Fruit fly (Drosophila melanogaster): ENCODE data around the gene Lkb1.

The Lkb1 gene

DNA sequence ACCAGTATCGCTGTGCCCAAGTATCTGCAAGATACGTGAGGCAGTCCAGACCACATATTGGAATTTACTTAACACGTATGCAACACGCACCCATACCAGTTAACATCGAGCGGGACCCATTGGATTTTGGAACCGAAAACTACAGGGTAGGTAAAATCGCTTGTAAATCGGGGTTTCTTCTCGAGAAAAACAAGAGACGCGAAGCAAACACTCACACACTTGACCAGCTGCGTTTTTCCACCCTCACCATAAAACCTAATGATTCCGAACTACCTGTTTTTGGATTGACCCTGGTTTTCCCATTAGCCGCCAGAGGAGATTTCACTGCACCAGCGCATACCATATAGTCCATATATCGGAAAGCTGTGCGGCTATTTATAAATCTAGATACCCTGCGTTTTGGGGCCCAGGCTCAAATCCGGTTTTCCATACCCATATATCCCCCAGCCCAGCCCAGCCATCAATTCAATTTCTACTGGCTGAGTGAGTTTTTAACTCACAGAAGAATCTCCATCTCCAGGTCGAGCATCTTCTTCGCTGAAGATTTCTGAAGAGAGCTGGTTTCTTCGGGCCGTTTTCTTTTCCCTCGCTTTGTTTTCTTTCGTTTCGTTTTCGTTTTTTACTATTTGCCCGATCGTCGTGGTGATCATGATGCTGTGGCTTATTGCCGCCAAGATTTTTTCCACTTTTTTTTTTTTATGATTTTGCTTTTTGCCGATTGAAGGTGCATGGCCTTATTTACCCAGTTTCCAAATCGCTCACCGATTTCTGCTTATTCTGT, 39.5 kb downstream of the Lkb1 start:
- TF ChIP-seq Dll (optimal IDR thresholded peaks at IDR 0.05): no peak

DNA sequence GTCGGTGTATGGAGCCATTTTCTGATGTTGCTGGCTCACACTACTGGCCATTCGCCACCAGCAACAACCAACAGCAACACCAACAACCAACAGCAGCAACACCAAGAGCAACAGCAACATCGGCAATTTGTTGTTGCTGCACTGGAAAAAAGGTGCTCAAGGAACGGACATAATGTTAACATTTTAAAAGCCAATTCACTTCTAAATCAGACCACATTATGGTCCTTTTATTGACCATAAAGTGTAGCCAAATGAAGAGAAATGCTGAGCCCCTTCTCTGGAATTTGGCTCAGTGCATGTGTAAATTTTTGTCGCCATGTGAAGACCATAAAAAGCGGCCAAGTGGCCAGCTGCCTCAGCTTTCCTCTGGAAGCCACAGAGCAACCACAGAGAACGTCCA, 40.5 kb downstream of the Lkb1 start:
- TF ChIP-seq CG8478 (optimal IDR thresholded peaks at IDR 0.05) (no peak), Dll (optimal IDR thresholded peaks at IDR 0.05) (no peak), psq (optimal IDR thresholded peaks at IDR 0.05) (no peak), pan (optimal IDR thresholded peaks at IDR 0.05) (no peak), usp (GFP tag; optimal IDR thresholded peaks at IDR 0.05) (no peak), EcR (GFP tag; optimal IDR thresholded peaks at IDR 0.05) (no peak)

DNA sequence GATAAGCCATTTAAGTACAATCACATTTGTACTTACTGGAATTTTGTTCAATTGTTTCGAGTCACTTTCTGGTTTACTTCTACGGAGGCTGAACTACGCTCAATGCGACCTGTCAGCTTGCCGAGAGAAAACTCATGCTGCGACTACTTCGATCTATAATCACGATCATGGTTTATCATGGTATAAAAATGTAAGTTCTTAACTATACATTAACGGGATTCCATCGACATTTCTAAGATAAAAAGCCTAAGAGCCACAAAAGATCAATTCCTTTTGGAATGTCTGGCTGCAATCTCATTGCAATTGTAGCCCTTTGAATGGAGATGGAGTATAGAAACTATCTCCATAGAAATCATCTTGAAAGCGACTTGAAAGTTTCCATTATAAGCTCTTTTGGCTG, 41.7 kb downstream of the Lkb1 start, which contains the start of gene Ubc87F:
Gene Ubc87F (minus strand): TSS at position 101 of the 400 bp plus-strand sequence.
- TF ChIP-seq psq (optimal IDR thresholded peaks at IDR 0.05): no peak
- no peak for TF ChIP-seq Dll (optimal IDR thresholded peaks at IDR 0.05)
- no peak for TF ChIP-seq EcR (GFP tag; optimal IDR thresholded peaks at IDR 0.05)
- no peak for TF ChIP-seq usp (GFP tag; optimal IDR thresholded peaks at IDR 0.05)
- no peak for TF ChIP-seq pan (optimal IDR thresholded peaks at IDR 0.05)
- no peak for TF ChIP-seq CG8478 (optimal IDR thresholded peaks at IDR 0.05)

DNA sequence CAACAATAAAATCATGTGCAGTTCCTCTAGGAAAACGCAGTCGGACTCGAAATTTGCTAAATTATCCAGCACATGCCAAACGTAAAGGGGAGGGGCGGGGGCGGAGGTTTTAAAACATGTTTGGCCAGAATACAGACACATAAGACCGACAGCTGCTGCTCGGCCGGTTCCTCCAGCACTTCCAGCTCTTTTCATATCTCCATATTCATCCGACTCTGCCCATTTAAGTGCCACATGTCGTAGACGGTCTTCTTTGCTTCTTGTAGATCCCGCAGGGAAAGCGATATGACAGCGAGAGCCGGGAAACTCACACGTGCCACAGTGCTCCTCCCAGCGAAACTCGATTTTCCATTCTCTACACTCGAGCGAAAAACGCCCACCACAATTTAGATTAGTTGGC, 42.7 kb downstream of the Lkb1 start:
- TF ChIP-seq CG8478 (optimal IDR thresholded peaks at IDR 0.05) (no peak), usp (GFP tag; optimal IDR thresholded peaks at IDR 0.05) (no peak)

DNA sequence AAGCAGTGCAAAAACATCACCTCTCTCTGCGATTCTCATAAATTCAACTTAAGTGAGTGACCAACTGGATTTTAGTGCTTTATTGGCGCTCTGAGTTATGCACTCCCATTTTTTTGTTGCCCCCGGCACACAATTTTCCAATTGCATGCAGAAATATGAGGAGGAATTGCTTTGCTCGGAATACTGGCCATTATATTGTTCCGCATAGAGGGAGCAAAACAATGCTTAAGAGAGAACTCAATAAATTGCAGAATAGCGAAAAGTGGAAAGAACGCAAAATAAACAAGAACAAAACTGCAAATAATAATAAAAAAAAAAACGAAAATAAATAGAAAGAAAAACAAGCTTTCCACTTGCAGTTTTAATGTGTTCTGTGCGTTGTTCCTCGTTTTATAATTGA, 44.4 kb downstream of the Lkb1 start:
- TF ChIP-seq pan (optimal IDR thresholded peaks at IDR 0.05): no peak
- TF ChIP-seq CG8478 (optimal IDR thresholded peaks at IDR 0.05): no peak
- TF ChIP-seq psq (optimal IDR thresholded peaks at IDR 0.05): no peak
- TF ChIP-seq usp (GFP tag; optimal IDR thresholded peaks at IDR 0.05): no peak
- TF ChIP-seq Dll (optimal IDR thresholded peaks at IDR 0.05): no peak
- no peak for TF ChIP-seq EcR (GFP tag; optimal IDR thresholded peaks at IDR 0.05)

DNA sequence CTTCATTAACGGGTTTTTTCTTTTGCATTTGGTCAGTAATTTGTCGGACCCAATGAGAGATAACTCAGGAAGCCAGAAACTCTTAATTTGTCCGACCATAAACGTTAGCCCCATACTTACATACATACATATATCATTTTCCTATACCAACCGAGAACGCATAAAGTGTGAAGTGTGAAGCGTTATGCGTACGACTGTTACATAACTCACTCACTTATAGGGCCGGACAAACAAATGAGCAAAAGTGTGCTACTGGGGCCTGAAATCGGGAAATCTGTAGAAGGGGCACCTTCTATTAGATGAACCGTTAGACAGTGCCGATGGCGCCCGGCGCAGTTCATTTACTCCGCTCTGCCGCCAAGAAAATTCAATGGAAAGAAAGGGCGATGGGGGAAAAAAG, 45.6 kb downstream of the Lkb1 start:
- TF ChIP-seq pan (optimal IDR thresholded peaks at IDR 0.05) (no peak), psq (optimal IDR thresholded peaks at IDR 0.05) (no peak), Dll (optimal IDR thresholded peaks at IDR 0.05) (no peak), usp (GFP tag; optimal IDR thresholded peaks at IDR 0.05) (no peak), EcR (GFP tag; optimal IDR thresholded peaks at IDR 0.05) (no peak), CG8478 (optimal IDR thresholded peaks at IDR 0.05) (no peak)

DNA sequence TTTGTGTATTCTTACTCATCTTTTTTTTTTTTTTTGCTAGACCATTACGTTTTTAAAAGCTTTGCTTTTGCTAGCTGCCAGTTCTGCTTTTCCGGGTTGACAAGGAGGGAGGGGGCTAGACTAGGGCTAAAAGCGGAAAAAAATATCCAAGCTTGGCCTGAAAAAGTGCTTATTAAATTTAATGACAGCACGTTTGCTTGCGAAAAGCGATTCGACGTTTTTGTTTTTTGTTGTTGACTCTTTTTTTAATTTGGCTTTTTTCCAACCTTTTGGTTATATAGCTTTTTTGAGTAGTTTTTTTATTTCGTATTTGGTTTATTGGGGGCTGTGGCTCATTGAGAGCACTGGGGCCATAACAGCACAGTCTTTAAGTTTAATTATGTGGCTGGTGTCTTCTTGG, 46.1 kb downstream of the Lkb1 start:
- TF ChIP-seq usp (GFP tag; optimal IDR thresholded peaks at IDR 0.05): no peak
- no peak for TF ChIP-seq psq (optimal IDR thresholded peaks at IDR 0.05)
- TF ChIP-seq EcR (GFP tag; optimal IDR thresholded peaks at IDR 0.05): no peak
- TF ChIP-seq pan (optimal IDR thresholded peaks at IDR 0.05): no peak
- no peak for TF ChIP-seq CG8478 (optimal IDR thresholded peaks at IDR 0.05)
- no peak for TF ChIP-seq Dll (optimal IDR thresholded peaks at IDR 0.05)

DNA sequence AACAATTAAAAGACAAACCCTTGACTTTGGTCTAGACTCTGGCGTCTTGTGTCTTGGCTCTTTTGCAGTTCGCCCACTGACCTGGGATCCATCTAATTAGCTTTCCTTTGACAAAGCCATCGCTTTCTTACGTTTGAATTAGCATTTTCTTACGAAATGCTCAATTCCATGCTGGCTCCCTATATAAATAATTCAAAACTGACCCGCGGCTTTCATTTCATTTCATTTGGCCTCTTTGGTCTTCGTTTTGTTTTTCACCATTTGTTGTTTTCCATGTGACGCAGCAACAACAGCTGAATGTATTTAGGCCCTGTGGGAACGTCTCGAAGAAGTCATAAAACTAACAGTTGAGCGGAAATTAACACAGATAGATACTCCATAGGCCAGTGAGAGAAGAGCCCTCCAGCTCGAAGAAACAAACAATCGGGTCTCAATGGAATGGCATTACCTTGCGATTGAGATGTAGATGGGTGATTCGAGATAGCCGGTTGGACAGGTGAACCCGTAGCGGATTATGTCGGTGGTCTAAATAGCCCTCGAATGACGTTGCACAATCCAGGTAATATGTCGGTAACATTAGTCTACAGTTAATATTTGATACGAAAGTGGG, 47.8 kb downstream of the Lkb1 start:
- TF ChIP-seq usp (GFP tag; optimal IDR thresholded peaks at IDR 0.05): no peak
- no peak for TF ChIP-seq pan (optimal IDR thresholded peaks at IDR 0.05)
- no peak for TF ChIP-seq psq (optimal IDR thresholded peaks at IDR 0.05)
- TF ChIP-seq Dll (optimal IDR thresholded peaks at IDR 0.05): no peak
- TF ChIP-seq CG8478 (optimal IDR thresholded peaks at IDR 0.05): no peak
- TF ChIP-seq EcR (GFP tag; optimal IDR thresholded peaks at IDR 0.05): no peak

DNA sequence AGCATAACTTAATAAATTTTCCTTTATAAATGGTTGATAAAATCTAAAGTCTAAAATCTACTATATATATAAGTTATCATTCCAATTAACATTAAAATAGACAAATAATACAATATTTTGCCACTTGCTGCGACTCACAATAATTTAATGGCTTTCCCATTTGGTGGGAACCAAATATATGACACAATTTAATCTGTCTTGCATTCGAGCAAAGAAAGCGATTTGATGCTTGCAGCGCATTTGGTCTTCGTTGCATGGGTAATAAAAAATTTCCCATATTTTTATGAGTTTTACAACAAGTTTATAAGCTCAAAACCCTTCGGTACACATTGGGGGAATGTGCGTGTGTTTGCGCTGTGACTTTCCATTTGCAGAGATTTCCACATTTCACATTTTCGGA, 50.4 kb downstream of the Lkb1 start:
- TF ChIP-seq CG8478 (optimal IDR thresholded peaks at IDR 0.05): no peak
- TF ChIP-seq usp (GFP tag; optimal IDR thresholded peaks at IDR 0.05): no peak
- TF ChIP-seq EcR (GFP tag; optimal IDR thresholded peaks at IDR 0.05): no peak
- no peak for TF ChIP-seq Dll (optimal IDR thresholded peaks at IDR 0.05)
- no peak for TF ChIP-seq pan (optimal IDR thresholded peaks at IDR 0.05)
- TF ChIP-seq psq (optimal IDR thresholded peaks at IDR 0.05): no peak

DNA sequence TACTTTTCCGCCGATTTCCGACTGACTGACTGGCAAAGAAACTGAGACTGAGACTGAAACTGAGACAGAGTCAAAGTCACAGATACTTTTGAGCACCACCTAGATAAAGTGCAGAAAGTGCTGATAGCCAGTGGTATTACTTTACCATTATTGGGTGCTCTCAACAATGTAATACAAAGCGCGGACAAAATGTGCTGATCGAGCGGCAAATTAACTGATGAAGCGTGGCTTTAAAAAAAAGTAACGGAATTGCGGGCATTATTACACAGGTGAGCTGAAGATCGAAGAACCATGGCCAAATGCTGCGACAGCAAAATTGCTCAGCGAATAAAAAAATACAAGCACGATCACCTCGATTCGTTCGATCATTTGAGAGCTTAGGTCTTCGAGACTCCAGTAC, 52.5 kb downstream of the Lkb1 start:
- no peak for TF ChIP-seq psq (optimal IDR thresholded peaks at IDR 0.05)
- no peak for TF ChIP-seq pan (optimal IDR thresholded peaks at IDR 0.05)
- no peak for TF ChIP-seq usp (GFP tag; optimal IDR thresholded peaks at IDR 0.05)
- no peak for TF ChIP-seq Dll (optimal IDR thresholded peaks at IDR 0.05)

Measured in whole organism.